Fruit fly (Drosophila melanogaster): ENCODE data around the gene CG7655.

The CG7655 gene

DNA sequence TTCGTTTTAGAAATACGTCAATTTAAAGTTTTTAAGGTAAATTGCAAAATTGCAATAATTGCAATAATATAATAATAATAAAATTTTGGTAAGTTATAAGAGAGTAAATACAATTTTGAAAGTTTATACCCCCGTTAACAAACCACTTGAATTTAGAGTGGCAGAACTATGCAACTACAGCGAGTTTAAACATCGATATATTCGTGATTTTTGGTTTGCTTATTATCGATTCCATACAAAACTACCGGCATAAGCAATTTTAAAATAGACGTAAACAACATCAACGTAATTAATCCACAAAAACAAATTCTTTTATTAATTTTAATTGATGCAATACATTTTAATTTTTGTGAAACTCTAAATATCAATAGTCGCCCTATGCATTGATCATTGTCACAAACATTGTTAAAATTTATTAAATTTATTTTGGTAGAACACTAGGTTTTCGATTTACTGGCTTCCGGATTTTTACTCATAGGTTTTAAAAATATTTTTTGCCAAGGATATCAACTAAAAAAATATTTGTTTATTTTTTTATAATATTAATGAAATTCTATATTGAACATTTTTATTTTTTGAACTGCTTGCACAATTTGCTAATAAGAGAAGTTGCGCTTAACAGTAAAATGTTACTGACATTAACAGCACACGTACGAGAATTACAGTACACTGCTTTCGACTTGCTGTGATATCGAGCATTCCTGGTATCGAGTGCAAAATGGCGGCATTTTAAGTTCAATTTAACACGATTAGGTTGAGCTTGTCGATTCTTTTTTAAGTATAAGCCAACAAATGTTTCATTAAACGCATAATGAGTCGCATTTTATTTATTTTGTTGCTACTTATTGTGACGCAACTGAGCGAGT lies 36.5 kb downstream of the CG7655 start, which contains the start of gene Pxt (continued):
- TF ChIP-seq Fer3 (tag; optimal IDR thresholded peaks at IDR 0.05) (no peak), Ptx1 (GFP tag; IDR thresholded peaks at IDR 0.05) (no peak), pum (GFP tag; optimal IDR thresholded peaks at IDR 0.05) (no peak), Chrac-16 (GFP tag; optimal IDR thresholded peaks at IDR 0.05) (no peak), pnt (GFP tag; optimal IDR thresholded peaks at IDR 0.05) (no peak), schlank (tag; optimal IDR thresholded peaks at IDR 0.05) (no peak), Ets65A (GFP tag) (no peak), Sox100B (GFP tag; optimal IDR thresholded peaks at IDR 0.05) (peak; percentile 8), CG15011 (GFP tag; optimal IDR thresholded peaks at IDR 0.05) (no peak), Dek (tag; optimal IDR thresholded peaks at IDR 0.05) (no peak), CG3163 (GFP tag; optimal IDR thresholded peaks at IDR 0.05) (no peak), PHDP (tag; optimal IDR thresholded peaks at IDR 0.05) (no peak), chn (GFP tag; optimal IDR thresholded peaks at IDR 0.05) (no peak), tin (GFP tag; optimal IDR thresholded peaks at IDR 0.05) (no peak), jumu (GFP tag; optimal IDR thresholded peaks at IDR 0.05) (no peak), CTCF (GFP tag; optimal IDR thresholded peaks at IDR 0.05) (peak; percentile 53), ftz-f1 (GFP tag; optimal IDR thresholded peaks at IDR 0.05) (no peak), CG12391 (tag; optimal IDR thresholded peaks at IDR 0.05) (no peak), fd96Cb (tag; optimal IDR thresholded peaks at IDR 0.05) (no peak), danr (GFP tag; IDR thresholded peaks at IDR 0.05) (no peak), sug (tag; optimal IDR thresholded peaks at IDR 0.05) (no peak), CG15601 (tag; optimal IDR thresholded peaks at IDR 0.05) (peak; percentile 27), bbx (GFP tag; IDR thresholded peaks at IDR 0.05; ENCODE audit: partially characterized antibody) (peak; percentile 22), B-H1 (GFP tag; IDR thresholded peaks at IDR 0.05) (no peak), CG10462 (GFP tag; optimal IDR thresholded peaks at IDR 0.05) (no peak), Doc3 (GFP tag; IDR thresholded peaks at IDR 0.05; ENCODE audit: partially characterized antibody) (no peak; the same call in 2 of the 3 replicates), Jarid2 (GFP tag; optimal IDR thresholded peaks at IDR 0.05) (no peak), Oaz (GFP tag; IDR thresholded peaks at IDR 0.05) (no peak), dmrt11E (tag; optimal IDR thresholded peaks at IDR 0.05) (no peak), CG2889 (GFP tag; IDR thresholded peaks at IDR 0.05) (no peak), CG14050 (GFP tag; IDR thresholded peaks at IDR 0.05) (no peak), wor (GFP tag; IDR thresholded peaks at IDR 0.05) (no peak), gsb (GFP tag; IDR thresholded peaks at IDR 0.05) (no peak), CG31441 (GFP tag; IDR thresholded peaks at IDR 0.05) (0 out of 2 replicates have a peak, but pooled peaks have one; percentile 18), CG9609 (GFP tag; optimal IDR thresholded peaks at IDR 0.05) (no peak), cato (GFP tag; optimal IDR thresholded peaks at IDR 0.05; ENCODE audit: borderline replicate concordance) (no peak), Sry-δ (GFP tag; optimal IDR thresholded peaks at IDR 0.05) (no peak), Gsc (GFP tag; IDR thresholded peaks at IDR 0.05) (no peak), Fer2 (tag; optimal IDR thresholded peaks at IDR 0.05) (no peak), CG2712 (tag; optimal IDR thresholded peaks at IDR 0.05) (no peak), CG12071 (GFP tag; optimal IDR thresholded peaks at IDR 0.05) (no peak), Dip3 (GFP tag; optimal IDR thresholded peaks at IDR 0.05) (no peak), zfh1 (GFP tag; IDR thresholded peaks at IDR 0.05) (no peak), Hr3 (GFP tag; optimal IDR thresholded peaks at IDR 0.05) (no peak), CG9876 (GFP tag; optimal IDR thresholded peaks at IDR 0.05) (no peak), ind (GFP tag; optimal IDR thresholded peaks at IDR 0.05) (no peak), sens-2 (GFP tag; IDR thresholded peaks at IDR 0.05) (no peak), phol (tag; optimal IDR thresholded peaks at IDR 0.05) (peak; percentile 88), CG13287 (GFP tag; IDR thresholded peaks at IDR 0.05; ENCODE audit: partially characterized antibody) (no peak), Dp (GFP tag; optimal IDR thresholded peaks at IDR 0.05) (peak; percentile 82), B-H2 (GFP tag; optimal IDR thresholded peaks at IDR 0.05) (no peak)
